Fruit fly (Drosophila melanogaster) whole organism, embryonic: ENCODE results near the gene CG7432.

Source experiments
- Abd-B ChIP-seq: fragments of 200-800 bp; sonication (Bioruptor generic); optimal IDR thresholded peaks from 2 replicates; lab custom pipeline; 2018; ENCODE audit warnings: missing biosample characterization, mild to moderate bottlenecking, missing genetic modification characterization, moderate library complexity
- Antp ChIP-seq: fragments of 200-800 bp; sonication (Bioruptor generic); optimal IDR thresholded peaks from 3 replicates; lab custom pipeline; 2016; ENCODE audit warnings: missing biosample characterization, missing genetic modification characterization
- Asciz ChIP-seq: fragments of 200-800 bp; sonication (Bioruptor generic); optimal IDR thresholded peaks from 2 replicates; lab custom pipeline; 2017; ENCODE audit warnings: missing biosample characterization, mild to moderate bottlenecking, missing genetic modification characterization, missing genetic modification reagents
- B-H1 ChIP-seq: fragments of 200-800 bp; sonication (Bioruptor generic); IDR thresholded peaks from 3 replicates; pipeline ENCODE4 v1.3.6; 2022; ENCODE audit warnings: missing biosample characterization, missing genetic modification characterization
- CG11247 ChIP-seq: fragments of 200-800 bp; sonication (Bioruptor generic); IDR thresholded peaks from 2 replicates; pipeline ENCODE4 v1.3.6; 2022; ENCODE audit warnings: missing biosample characterization, missing genetic modification characterization
- CG17568 ChIP-seq: fragments of 200-800 bp; sonication (Bioruptor generic); optimal IDR thresholded peaks from 2 replicates; lab custom pipeline; 2018; ENCODE audit warnings: missing biosample characterization, mild to moderate bottlenecking, missing genetic modification characterization, moderate library complexity
- CG18011 ChIP-seq: fragments of 200-800 bp; sonication (Bioruptor generic); optimal IDR thresholded peaks from 2 replicates; lab custom pipeline; 2017; ENCODE audit warnings: missing biosample characterization, missing genetic modification characterization, mild to moderate bottlenecking, moderate library complexity, missing genotype
- CG18262 ChIP-seq: fragments of 200-800 bp; optimal IDR thresholded peaks from 3 replicates; lab custom pipeline; 2019; ENCODE audit warnings: missing biosample characterization, mild to moderate bottlenecking, missing genetic modification characterization, moderate library complexity
- CG32767 ChIP-seq: fragments of 200-800 bp; sonication (Bioruptor generic); IDR thresholded peaks from 2 replicates; pipeline ENCODE4 v1.3.6; 2022; ENCODE audit warnings: missing biosample characterization, missing genetic modification characterization
- CG33557 ChIP-seq: fragments of 200-800 bp; sonication (Bioruptor generic); optimal IDR thresholded peaks from 2 replicates; lab custom pipeline; 2019; ENCODE audit warnings: missing biosample characterization, mild to moderate bottlenecking, missing genetic modification characterization, moderate library complexity
- CG34422 ChIP-seq: fragments of 200-800 bp; sonication (Bioruptor generic); IDR thresholded peaks from 3 replicates; pipeline ENCODE4 v1.3.6; 2022; ENCODE audit warnings: missing biosample characterization, missing genetic modification characterization
- CG4328 ChIP-seq: fragments of 200-800 bp; sonication (Bioruptor generic); optimal IDR thresholded peaks from 3 replicates; lab custom pipeline; 2017; ENCODE audit warnings: missing biosample characterization, missing genetic modification reagents, missing genetic modification characterization
- CG6272 ChIP-seq: fragments of 200-800 bp; sonication (Bioruptor generic); IDR thresholded peaks from 2 replicates; pipeline ENCODE4 v1.3.6; 2022; ENCODE audit warnings: missing biosample characterization, missing genetic modification characterization
- CG6654 ChIP-seq: fragments of 200-800 bp; sonication (Bioruptor generic); optimal IDR thresholded peaks from 2 replicates; lab custom pipeline; 2017; ENCODE audit warnings: missing biosample characterization, mild to moderate bottlenecking, missing genetic modification characterization
- CG8281 ChIP-seq: fragments of 200-800 bp; sonication (Bioruptor generic); optimal IDR thresholded peaks from 2 replicates; lab custom pipeline; 2018; ENCODE audit warnings: missing biosample characterization, mild to moderate bottlenecking, missing genetic modification characterization, moderate library complexity
- CG9932 ChIP-seq: fragments of 200-800 bp; sonication (Bioruptor generic); IDR thresholded peaks from 2 replicates; pipeline ENCODE4 v1.3.6; 2022; ENCODE audit warnings: missing biosample characterization, missing genetic modification characterization
- CTCF ChIP-seq: fragments of 200-800 bp; sonication (Bioruptor generic); optimal IDR thresholded peaks from 2 replicates; lab custom pipeline; 2017; ENCODE audit warnings: missing biosample characterization, mild to moderate bottlenecking, missing genetic modification characterization, moderate library complexity
- Deaf1 ChIP-seq: fragments of 200-800 bp; optimal IDR thresholded peaks from 3 replicates; lab custom pipeline; 2019; ENCODE audit warnings: missing biosample characterization, mild to moderate bottlenecking, missing genetic modification characterization, moderate library complexity
- Dfd ChIP-seq, 2 experiments: fragments of >200 bp; optimal IDR thresholded peaks; 2 replicates each; lab custom pipeline; 2017; ENCODE audit warnings: missing biosample characterization in 2 of 2, missing genetic modification characterization in 2 of 2
- Ets65A ChIP-seq: fragments of 200-800 bp; sonication (Bioruptor generic); peaks from one replicate; lab custom pipeline; 2016; ENCODE audit warnings: missing biosample characterization, missing genetic modification characterization
- Hr51 ChIP-seq, 2 experiments: fragments of 200-800 bp; sonication (Bioruptor generic); optimal IDR thresholded peaks; 2 replicates in 1 of 2; 3 replicates in 1 of 2; lab custom pipeline; 2016 to 2018; ENCODE audit warnings: missing biosample characterization in 2 of 2, missing genetic modification characterization in 2 of 2, mild to moderate bottlenecking in 1 of 2, moderate library complexity in 1 of 2
- Ravus ChIP-seq: fragments of 200-800 bp; sonication (Bioruptor generic); IDR thresholded peaks from 2 replicates; pipeline ENCODE4 v1.3.6; 2022; ENCODE audit warnings: missing biosample characterization, missing genetic modification characterization
- Stat92E ChIP-seq, 3 experiments: fragments of >200 bp in 2 of 3; fragments of 200-800 bp in 1 of 3; sonication (Bioruptor generic) in 1 of 3; optimal IDR thresholded peaks; 2 replicates each; lab custom pipeline; 2017 to 2019; ENCODE audit warnings: missing biosample characterization in 3 of 3, missing genetic modification characterization in 3 of 3, mild to moderate bottlenecking in 1 of 3, moderate library complexity in 1 of 3
- YL-1 ChIP-seq: fragments of 200-800 bp; sonication (Bioruptor generic); optimal IDR thresholded peaks from 3 replicates; lab custom pipeline; 2017; ENCODE audit warnings: missing biosample characterization, mild to moderate bottlenecking, missing genetic modification characterization
- aop ChIP-seq: fragments of 200-800 bp; sonication (Bioruptor generic); IDR thresholded peaks from 2 replicates; pipeline ENCODE4 v1.3.6; 2022; ENCODE audit warnings: missing biosample characterization, missing genetic modification characterization
- ase ChIP-seq: fragments of 200-800 bp; sonication (Bioruptor generic); IDR thresholded peaks from 3 replicates; pipeline ENCODE4 v1.3.6; 2022; ENCODE audit warnings: missing biosample characterization, missing genetic modification characterization
- ato ChIP-seq: fragments of 200-800 bp; sonication (Bioruptor generic); IDR thresholded peaks from 2 replicates; pipeline ENCODE4 v1.3.6; 2022; ENCODE audit warnings: missing biosample characterization, missing genetic modification characterization; ENCODE audit not compliant: partially characterized antibody
- br ChIP-seq: fragments of >200 bp; optimal IDR thresholded peaks from 2 replicates; lab custom pipeline; 2017
- corto ChIP-seq: fragments of 200-800 bp; sonication (Bioruptor generic); optimal IDR thresholded peaks from 2 replicates; lab custom pipeline; 2016; ENCODE audit warnings: missing biosample characterization, mild to moderate bottlenecking, missing genetic modification characterization, moderate library complexity
- da ChIP-seq: fragments of 200-800 bp; sonication (Bioruptor generic); optimal IDR thresholded peaks from 2 replicates; lab custom pipeline; 2016; ENCODE audit warnings: missing biosample characterization, missing genetic modification characterization
- dysf ChIP-seq: fragments of 200-800 bp; sonication (Bioruptor generic); IDR thresholded peaks from 3 replicates; pipeline ENCODE4 v1.3.6; 2022; ENCODE audit warnings: missing biosample characterization, missing genetic modification characterization
- eyg ChIP-seq: fragments of 200-800 bp; sonication (Bioruptor generic); optimal IDR thresholded peaks from 3 replicates; lab custom pipeline; 2016; ENCODE audit warnings: missing biosample characterization, missing genetic modification characterization
- gce ChIP-seq: fragments of 200-800 bp; sonication (Bioruptor generic); IDR thresholded peaks from 3 replicates; pipeline ENCODE4 v1.3.6; 2022; ENCODE audit warnings: missing biosample characterization, missing genetic modification characterization
- ken ChIP-seq: fragments of 200-800 bp; sonication (Bioruptor generic); IDR thresholded peaks from 3 replicates; pipeline ENCODE4 v1.3.6; 2022; ENCODE audit warnings: missing biosample characterization, missing genetic modification characterization
- lov ChIP-seq, 2 experiments: fragments of 200-800 bp in 1 of 2; fragments of >200 bp in 1 of 2; sonication (Bioruptor generic) in 1 of 2; IDR thresholded peaks in 1 of 2; optimal IDR thresholded peaks in 1 of 2; 2 replicates in 1 of 2; 3 replicates in 1 of 2; pipeline versions ENCODE4 v1.3.6 to Lab custom; 2017 to 2022; ENCODE audit warnings: missing biosample characterization in 1 of 2, missing genetic modification characterization in 1 of 2
- maf-S ChIP-seq: fragments of 200-800 bp; sonication (Bioruptor generic); optimal IDR thresholded peaks from 2 replicates; lab custom pipeline; 2016; ENCODE audit warnings: missing biosample characterization, missing genetic modification characterization
- nerfin-2 ChIP-seq: fragments of 200-800 bp; sonication (Bioruptor generic); IDR thresholded peaks from 2 replicates; pipeline ENCODE4 v1.3.6; 2022; ENCODE audit warnings: missing biosample characterization, missing genetic modification characterization; ENCODE audit not compliant: partially characterized antibody
- onecut ChIP-seq: fragments of 200-800 bp; sonication (Bioruptor generic); IDR thresholded peaks from 2 replicates; pipeline ENCODE4 v1.3.6; 2022; ENCODE audit warnings: missing biosample characterization, missing genetic modification characterization
- pnt ChIP-seq: fragments of 200-800 bp; sonication (Bioruptor generic); optimal IDR thresholded peaks from 3 replicates; lab custom pipeline; 2016; ENCODE audit warnings: missing biosample characterization, missing genetic modification characterization
- repo ChIP-seq: fragments of 200-800 bp; sonication (Bioruptor generic); optimal IDR thresholded peaks from 2 replicates; lab custom pipeline; 2016; ENCODE audit warnings: missing biosample characterization, missing genetic modification characterization
- run ChIP-seq: fragments of 200-800 bp; sonication (Bioruptor generic); optimal IDR thresholded peaks from 3 replicates; lab custom pipeline; 2018; ENCODE audit warnings: missing biosample characterization, mild to moderate bottlenecking, missing genetic modification characterization
- schlank ChIP-seq: fragments of 200-800 bp; sonication (Bioruptor generic); optimal IDR thresholded peaks from 2 replicates; lab custom pipeline; 2018; ENCODE audit warnings: missing biosample characterization, mild to moderate bottlenecking, missing genetic modification characterization
- sens-2 ChIP-seq: fragments of 200-800 bp; sonication (Bioruptor generic); IDR thresholded peaks from 2 replicates; pipeline ENCODE4 v1.3.6; 2022; ENCODE audit warnings: missing biosample characterization, missing genetic modification characterization
- slp2 ChIP-seq: fragments of 200-800 bp; sonication (Bioruptor generic); optimal IDR thresholded peaks from 2 replicates; lab custom pipeline; 2016; ENCODE audit warnings: missing biosample characterization, missing genetic modification characterization
- toy ChIP-seq: fragments of 200-800 bp; sonication (Bioruptor generic); IDR thresholded peaks from 2 replicates; pipeline ENCODE4 v1.3.6; 2022; ENCODE audit warnings: missing biosample characterization, missing genetic modification characterization
- wek ChIP-seq: fragments of 200-800 bp; sonication (Bioruptor generic); optimal IDR thresholded peaks from 3 replicates; lab custom pipeline; 2018; ENCODE audit warnings: missing biosample characterization, mild to moderate bottlenecking, missing genetic modification characterization, moderate library complexity

The CG7432 gene

dm6 chr3R:19672905-19673304 lies 8.1 kb downstream of the CG7432 start (continued):
- TF ChIP-seq aop (GFP tag; lab: Robert Waterston, UW) (no peak), CG6654 (no peak), gce (GFP tag; lab: Robert Waterston, UW) (no peak), CG17568 (GFP tag; lab: Kevin White, UChicago) (no peak), CG32767 (GFP tag; lab: Robert Waterston, UW) (no peak), eyg (no peak), CG34422 (no peak), sens-2 (GFP tag; lab: Robert Waterston, UW) (no peak), da (no peak), Antp (no peak), CG11247 (no peak), CG9932 (GFP tag; lab: Robert Waterston, UW) (peak; percentile 20; the same call in 1 of the 2 replicates), Asciz (GFP tag; lab: Kevin White, UChicago) (no peak), Deaf1 (no peak), Ravus (no peak), toy (GFP tag; lab: Robert Waterston, UW) (no peak), Stat92E (GFP tag; optimal IDR thresholded peaks at IDR 0.05; lab: Kevin White, UChicago) (no peak), ato (GFP tag; lab: Robert Waterston, UW) (no peak), br (lab: Kevin White, UChicago) (no peak), YL-1 (no peak), corto (GFP tag; lab: Kevin White, UChicago) (no peak), ken (GFP tag; lab: Robert Waterston, UW) (no peak), CG4328 (no peak), lov (optimal IDR thresholded peaks at IDR 0.05; lab: Kevin White, UChicago) (no peak), lov (GFP tag; IDR thresholded peaks at IDR 0.05; lab: Robert Waterston, UW) (no peak), CG6272 (GFP tag; lab: Robert Waterston, UW) (no peak), maf-S (GFP tag; lab: Kevin White, UChicago) (no peak), run (no peak), Dfd (GFP tag; optimal IDR thresholded peaks at IDR 0.05; lab: Kevin White, UChicago) (no peak), ase (GFP tag; lab: Robert Waterston, UW) (no peak), slp2 (GFP tag; lab: Kevin White, UChicago) (no peak), Hr51 (GFP tag; optimal IDR thresholded peaks at IDR 0.05; lab: Kevin White, UChicago) (peak in 1 of 2 experiments; percentile 31), repo (GFP tag; lab: Kevin White, UChicago) (no peak), B-H1 (GFP tag; lab: Robert Waterston, UW) (no peak), CG33557 (GFP tag; lab: Kevin White, UChicago) (no peak)

- TF ChIP-seq Ets65A (GFP tag; lab: Kevin White, UChicago) (peak; percentile 68), CTCF (GFP tag; lab: Kevin White, UChicago) (peak; percentile 76), pnt (no peak), CG18262 (no peak), onecut (GFP tag; lab: Robert Waterston, UW) (peak; percentile 74)
These were observed 15.0 kb downstream of the CG7432 start for dm6 chr3R:19679832-19680231.

- TF ChIP-seq schlank (tag; lab: Kevin White, UChicago) (no peak), nerfin-2 (GFP tag; lab: Robert Waterston, UW) (no peak), wek (GFP tag; lab: Kevin White, UChicago) (no peak), CG8281 (peak; percentile 95), CG18011 (GFP tag; lab: Kevin White, UChicago) (no peak), ase (GFP tag; lab: Robert Waterston, UW) (no peak), gce (GFP tag; lab: Robert Waterston, UW) (no peak), Abd-B (GFP tag; lab: Kevin White, UChicago) (no peak), dysf (GFP tag; lab: Robert Waterston, UW) (no peak)
These were observed 17.6 kb downstream of the CG7432 start for dm6 chr3R:19682424-19682823.
